Fruit fly (Drosophila melanogaster): ENCODE results near the gene Hr78.

Gene Hr78

DNA sequence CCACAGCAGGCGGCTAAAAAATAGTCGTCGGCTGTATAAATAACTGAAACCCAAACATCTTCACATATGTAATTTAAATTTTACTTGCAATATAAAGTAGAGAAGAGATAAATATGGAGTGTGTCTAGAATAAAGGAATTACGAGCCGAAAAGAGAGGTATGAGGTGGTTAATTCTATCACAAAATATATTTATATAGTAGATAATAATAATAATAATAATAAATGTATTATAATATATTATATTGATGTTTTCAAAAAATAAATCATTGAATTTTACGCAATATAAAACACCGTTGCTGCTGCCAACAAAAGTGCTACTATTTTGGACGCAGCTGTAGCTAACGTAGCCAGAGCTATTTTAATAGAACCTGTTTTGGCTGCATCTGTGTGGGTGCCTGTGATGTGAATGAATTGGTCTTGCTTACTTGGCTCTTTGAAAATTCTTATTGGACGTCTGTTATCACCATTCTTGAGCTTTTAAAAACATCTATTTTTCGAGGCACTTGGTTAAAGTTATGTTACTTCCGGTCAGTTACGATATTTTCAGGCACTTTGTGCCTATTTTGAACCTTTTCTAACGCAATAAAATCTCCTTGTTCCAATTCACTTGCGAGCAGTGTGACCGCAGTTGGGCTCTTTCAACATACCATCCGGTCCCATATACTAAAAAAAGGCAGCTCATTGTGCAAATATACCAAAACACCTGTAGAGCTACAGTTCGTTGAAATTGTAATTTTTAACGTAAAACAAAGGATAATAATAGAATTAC, at the start of gene Hr78:
Hr78 (minus strand) TSS at position 630 of the 770 bp plus-strand sequence.
- TF ChIP-seq ovo (GFP tag; optimal IDR thresholded peaks at IDR 0.05) (no peak), bab1 (GFP tag; optimal IDR thresholded peaks at IDR 0.05) (peak; percentile 38), cic (GFP tag; optimal IDR thresholded peaks at IDR 0.05) (peak; percentile 74), Crg-1 (GFP tag; optimal IDR thresholded peaks at IDR 0.05) (no peak), Clk (GFP tag; optimal IDR thresholded peaks at IDR 0.05) (no peak), CG12768 (GFP tag; optimal IDR thresholded peaks at IDR 0.05) (peak; percentile 48), pad (GFP tag; optimal IDR thresholded peaks at IDR 0.05) (no peak), kay (GFP tag; ENCODE audit: borderline replicate concordance) (no peak), Mnt (GFP tag; optimal IDR thresholded peaks at IDR 0.05) (peak; percentile 20), CG5204 (GFP tag; optimal IDR thresholded peaks at IDR 0.05) (no peak), CG11617 (GFP tag; optimal IDR thresholded peaks at IDR 0.05) (peak; percentile 67), CG7045 (GFP tag; optimal IDR thresholded peaks at IDR 0.05) (peak; percentile 58), CG33017 (tag; optimal IDR thresholded peaks at IDR 0.05) (peak; percentile 68), CG14711 (tag; optimal IDR thresholded peaks at IDR 0.05) (peak; percentile 64), Hr96 (GFP tag; optimal IDR thresholded peaks at IDR 0.05) (no peak), CG7101 (tag; optimal IDR thresholded peaks at IDR 0.05) (peak; percentile 61), CG1620 (GFP tag; optimal IDR thresholded peaks at IDR 0.05) (no peak), toe (GFP tag; optimal IDR thresholded peaks at IDR 0.05) (no peak), tj (GFP tag; optimal IDR thresholded peaks at IDR 0.05) (peak; percentile 59), cnc (optimal IDR thresholded peaks at IDR 0.05) (no peak)

DNA sequence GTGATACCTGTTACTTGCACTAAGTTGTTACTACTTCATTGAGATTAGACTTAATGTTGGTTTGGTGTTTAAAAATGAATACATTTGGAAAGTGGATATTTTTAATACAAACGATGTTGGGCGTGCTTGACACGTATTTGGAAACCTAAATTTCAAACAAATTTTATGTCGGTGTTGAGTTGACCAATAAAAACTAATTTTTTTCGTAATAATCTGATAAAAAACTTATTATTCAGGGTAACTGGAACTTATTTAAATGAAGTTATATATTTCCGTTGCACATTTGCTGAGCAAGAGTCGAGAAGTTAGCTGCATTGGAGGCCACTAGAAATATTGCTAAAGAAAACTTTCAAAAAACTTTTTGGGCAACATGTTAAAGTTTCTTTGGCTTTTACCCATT, 44.8 kb upstream of the Hr78 start, which contains the start of gene CG33290:
CG33290 (plus strand) TSS at position 301 of the 400 bp plus-strand sequence.
- TF ChIP-seq Clk (GFP tag; optimal IDR thresholded peaks at IDR 0.05) (no peak), CG7045 (GFP tag; optimal IDR thresholded peaks at IDR 0.05) (no peak), kay (GFP tag; ENCODE audit: borderline replicate concordance) (peak; percentile 39)

DNA sequence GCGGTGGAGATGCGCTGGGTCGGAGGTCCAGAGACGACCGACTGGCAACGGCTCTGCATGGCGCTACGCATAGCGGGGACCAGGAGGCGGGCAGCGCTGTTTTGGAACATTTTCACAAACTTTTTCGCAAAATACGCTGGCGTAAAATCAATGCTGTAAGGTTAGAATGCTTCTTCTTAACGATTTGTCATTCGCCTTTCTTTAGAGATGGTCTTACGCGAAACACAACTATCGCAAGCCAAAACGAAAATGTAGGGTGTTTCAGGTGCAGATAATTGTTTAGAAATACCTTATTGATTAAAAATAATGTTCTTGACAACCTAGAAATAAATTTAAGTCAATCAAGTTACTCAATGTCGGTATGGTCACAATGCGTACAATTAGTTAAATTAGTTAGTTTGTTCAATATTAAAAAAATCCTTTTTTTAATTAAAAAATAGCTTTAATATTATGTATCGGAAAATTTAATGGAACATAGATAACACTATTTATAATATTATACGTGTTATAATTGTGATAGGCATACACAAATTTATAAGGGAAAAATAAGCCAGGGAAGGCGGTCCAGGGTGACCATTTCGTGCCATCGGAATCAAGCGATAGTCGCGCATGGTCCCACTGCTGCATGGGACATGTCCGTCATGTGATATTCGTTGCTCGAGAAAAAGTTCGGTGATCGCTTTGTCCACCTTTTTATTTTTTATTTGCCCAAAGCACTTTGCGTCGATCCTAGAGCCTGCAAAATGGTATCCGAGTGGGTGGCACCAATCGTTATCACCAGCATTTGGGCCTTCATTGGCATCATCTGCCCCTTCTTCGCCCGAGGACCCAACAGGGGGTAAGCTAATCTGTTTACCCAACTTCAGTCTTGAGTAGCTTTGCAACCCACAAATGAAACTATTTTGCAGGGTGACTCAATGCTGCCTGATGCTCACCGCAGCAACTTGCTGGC, 42.2 kb upstream of the Hr78 start, which contains the start of the genes COX8 and VhaM9.7-b:
COX8 (minus strand) TSS at position 203 of the 952 bp plus-strand sequence.
VhaM9.7-b (plus strand) TSS at position 618 of the 952 bp plus-strand sequence.
- TF ChIP-seq tj (GFP tag; optimal IDR thresholded peaks at IDR 0.05) (peak; percentile 30), kay (GFP tag; ENCODE audit: borderline replicate concordance) (no peak), CG1620 (GFP tag; optimal IDR thresholded peaks at IDR 0.05) (peak; percentile 64), toe (GFP tag; optimal IDR thresholded peaks at IDR 0.05) (no peak), CG14711 (tag; optimal IDR thresholded peaks at IDR 0.05) (peak; percentile 47), Crg-1 (GFP tag; optimal IDR thresholded peaks at IDR 0.05) (peak; percentile 63), cic (GFP tag; optimal IDR thresholded peaks at IDR 0.05) (peak; percentile 38), Clk (GFP tag; optimal IDR thresholded peaks at IDR 0.05) (peak; percentile 29), ovo (GFP tag; optimal IDR thresholded peaks at IDR 0.05) (peak; percentile 66), pad (GFP tag; optimal IDR thresholded peaks at IDR 0.05) (peak; percentile 44), CG11617 (GFP tag; optimal IDR thresholded peaks at IDR 0.05) (peak; percentile 73), CG33017 (tag; optimal IDR thresholded peaks at IDR 0.05) (no peak), CG7045 (GFP tag; optimal IDR thresholded peaks at IDR 0.05) (peak; percentile 78), cnc (optimal IDR thresholded peaks at IDR 0.05) (no peak), bab1 (GFP tag; optimal IDR thresholded peaks at IDR 0.05) (peak; percentile 41), CG12768 (GFP tag; optimal IDR thresholded peaks at IDR 0.05) (peak; percentile 2), CG5204 (GFP tag; optimal IDR thresholded peaks at IDR 0.05) (no peak), CG7101 (tag; optimal IDR thresholded peaks at IDR 0.05) (peak; percentile 67), Hr96 (GFP tag; optimal IDR thresholded peaks at IDR 0.05) (no peak), Mnt (GFP tag; optimal IDR thresholded peaks at IDR 0.05) (peak; percentile 72)

DNA sequence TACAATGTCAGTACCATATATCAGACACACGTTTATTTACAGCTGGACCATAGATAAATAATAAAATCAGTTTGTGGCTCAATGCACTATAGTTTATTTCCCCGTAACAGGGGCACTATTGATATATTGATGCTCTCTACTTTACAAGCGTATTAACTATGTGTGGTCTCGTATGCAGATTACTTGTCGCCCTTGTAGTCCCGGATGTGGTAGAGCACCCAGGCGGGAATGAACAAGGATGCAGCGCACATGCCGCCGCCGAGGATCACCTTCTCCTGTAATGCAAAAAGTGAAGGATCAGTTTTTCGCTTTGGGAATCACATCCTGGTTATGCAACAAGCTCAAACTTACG, 41.6 kb upstream of the Hr78 start:
- TF ChIP-seq ovo (GFP tag; optimal IDR thresholded peaks at IDR 0.05) (no peak), Mnt (GFP tag; optimal IDR thresholded peaks at IDR 0.05) (no peak), Crg-1 (GFP tag; optimal IDR thresholded peaks at IDR 0.05) (no peak), tj (GFP tag; optimal IDR thresholded peaks at IDR 0.05) (no peak), CG11617 (GFP tag; optimal IDR thresholded peaks at IDR 0.05) (no peak), kay (GFP tag; ENCODE audit: borderline replicate concordance) (no peak), CG14711 (tag; optimal IDR thresholded peaks at IDR 0.05) (no peak), pad (GFP tag; optimal IDR thresholded peaks at IDR 0.05) (no peak)

DNA sequence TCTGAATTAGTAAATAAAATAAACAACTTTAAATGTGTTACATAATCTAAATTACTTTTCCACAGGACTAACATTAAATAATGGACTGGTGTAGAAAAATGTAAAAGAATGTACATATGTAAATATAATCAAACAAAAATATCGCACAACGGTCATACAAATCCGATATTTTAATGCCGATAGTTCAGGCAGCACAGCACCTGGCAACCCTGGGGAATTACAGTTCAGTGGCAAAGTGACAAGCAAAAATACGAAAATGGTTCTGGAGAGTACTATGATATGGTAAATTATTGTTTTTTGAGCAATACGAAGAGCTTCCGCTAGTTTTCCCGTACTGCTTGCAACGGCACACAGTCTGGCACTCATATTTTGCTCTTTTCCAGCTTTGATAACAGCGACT, 39.6 kb upstream of the Hr78 start, which contains the start of gene Rpn10:
Rpn10 (plus strand) TSS at position 144 of the 400 bp plus-strand sequence.
- no peak for TF ChIP-seq CG7101 (tag; optimal IDR thresholded peaks at IDR 0.05)
- TF ChIP-seq tj (GFP tag; optimal IDR thresholded peaks at IDR 0.05) = no peak
- TF ChIP-seq CG33017 (tag; optimal IDR thresholded peaks at IDR 0.05) = no peak
- TF ChIP-seq CG11617 (GFP tag; optimal IDR thresholded peaks at IDR 0.05) = peak; percentile 5
- TF ChIP-seq CG1620 (GFP tag; optimal IDR thresholded peaks at IDR 0.05) = peak; percentile 51
- no peak for TF ChIP-seq CG12768 (GFP tag; optimal IDR thresholded peaks at IDR 0.05)
- TF ChIP-seq cic (GFP tag; optimal IDR thresholded peaks at IDR 0.05) = no peak
- TF ChIP-seq pad (GFP tag; optimal IDR thresholded peaks at IDR 0.05) = peak; percentile 50
- no peak for TF ChIP-seq Hr96 (GFP tag; optimal IDR thresholded peaks at IDR 0.05)
- no peak for TF ChIP-seq Clk (GFP tag; optimal IDR thresholded peaks at IDR 0.05)
- TF ChIP-seq CG7045 (GFP tag; optimal IDR thresholded peaks at IDR 0.05) = no peak
- peak; percentile 33 for TF ChIP-seq Mnt (GFP tag; optimal IDR thresholded peaks at IDR 0.05)
- TF ChIP-seq kay (GFP tag; ENCODE audit: borderline replicate concordance) = no peak
- no peak for TF ChIP-seq toe (GFP tag; optimal IDR thresholded peaks at IDR 0.05)
- TF ChIP-seq CG5204 (GFP tag; optimal IDR thresholded peaks at IDR 0.05) = no peak
- peak; percentile 86 for TF ChIP-seq ovo (GFP tag; optimal IDR thresholded peaks at IDR 0.05)
- TF ChIP-seq bab1 (GFP tag; optimal IDR thresholded peaks at IDR 0.05) = peak; percentile 70
- peak; percentile 81 to 95 for TF ChIP-seq cnc (optimal IDR thresholded peaks at IDR 0.05)
- peak; percentile 19 for TF ChIP-seq Crg-1 (GFP tag; optimal IDR thresholded peaks at IDR 0.05)
- peak; percentile 99 for TF ChIP-seq CG14711 (tag; optimal IDR thresholded peaks at IDR 0.05)

Measured in whole organism, adult.